Worm (Caenorhabditis elegans) whole organism, L1 larva: Measurements from ENCODE around the gene npr-10.

ENCODE experiments used
- Y116A8C.19 ChIP-seq: sonication (generic microtip); optimal IDR thresholded peaks from 2 replicates; lab custom pipeline; 2016; ENCODE audit warnings: missing compliant biosample characterization, missing genetic modification characterization, borderline replicate concordance
- aha-1 ChIP-seq: fragments of 150-350 bp; optimal IDR thresholded peaks from 2 replicates; lab custom pipeline; 2014; ENCODE audit warnings: missing biosample characterization, missing genetic modification characterization
- ama-1 ChIP-seq: fragments of 150-350 bp; optimal IDR thresholded peaks from 2 replicates; lab custom pipeline; 2014
- blmp-1 ChIP-seq: fragments of 150-350 bp; optimal IDR thresholded peaks from 2 replicates; lab custom pipeline; 2014; ENCODE audit warnings: missing biosample characterization, missing genetic modification characterization
- ceh-63 ChIP-seq: fragments of 200-800 bp; sonication (Bioruptor generic); optimal IDR thresholded peaks from 2 replicates; lab custom pipeline; 2018; ENCODE audit warnings: mild to moderate bottlenecking, missing genetic modification characterization, missing compliant biosample characterization
- ceh-8 ChIP-seq: fragments of 200-800 bp; sonication (Bioruptor generic); optimal IDR thresholded peaks from 2 replicates; lab custom pipeline; 2018; ENCODE audit warnings: mild to moderate bottlenecking, missing genetic modification characterization, moderate library complexity, missing compliant biosample characterization
- ceh-82 ChIP-seq, 3 experiments: fragments of 150-350 bp in 1 of 3; sonication (generic microtip) in 2 of 3; optimal IDR thresholded peaks; 2 replicates each; lab custom pipeline; 2014 to 2017; ENCODE audit warnings: missing biosample characterization in 3 of 3, missing genetic modification characterization in 3 of 3
- ceh-88 ChIP-seq: fragments of 200-800 bp; sonication (Bioruptor generic); IDR thresholded peaks from 2 replicates; pipeline ENCODE4 v1.3.6; 2022; ENCODE audit warnings: missing genetic modification characterization, missing compliant biosample characterization
- ceh-90 ChIP-seq: sonication (generic microtip); optimal IDR thresholded peaks from 2 replicates; lab custom pipeline; 2016; ENCODE audit warnings: missing genetic modification characterization, missing compliant biosample characterization
- dpl-1 ChIP-seq, 3 experiments: fragments of 150-350 bp in 2 of 3; sonication (generic microtip) in 1 of 3; optimal IDR thresholded peaks; 2 replicates each; lab custom pipeline; 2014 to 2017; ENCODE audit warnings: missing biosample characterization in 3 of 3, missing genetic modification characterization in 3 of 3, missing genetic modification reagents in 3 of 3
- efl-1 ChIP-seq, 4 experiments: fragments of 150-350 bp; optimal IDR thresholded peaks in 3 of 4; peaks in 1 of 4; 1 replicate in 1 of 4; 2 replicates in 3 of 4; lab custom pipeline; 2014; ENCODE audit warnings: missing biosample characterization in 2 of 4, missing genetic modification characterization in 2 of 4, missing genetic modification reagents in 2 of 4
- egl-27 ChIP-seq, 2 experiments: fragments of 150-350 bp in 1 of 2; sonication (generic microtip); optimal IDR thresholded peaks; 3 replicates each; lab custom pipeline; 2017 to 2018; ENCODE audit warnings: missing biosample characterization in 2 of 2, missing genetic modification characterization in 2 of 2, missing genetic modification reagents in 2 of 2
- elt-3 ChIP-seq, 6 experiments: fragments of 150-350 bp in 1 of 6; sonication (generic microtip); optimal IDR thresholded peaks; 2 replicates each; lab custom pipeline; 2017 to 2018; ENCODE audit warnings: missing biosample characterization in 6 of 6, missing genetic modification characterization in 6 of 6, inconsistent platforms in 1 of 6
- ets-5 ChIP-seq: fragments of 200-800 bp; sonication (Bioruptor generic); IDR thresholded peaks from 2 replicates; pipeline ENCODE4 v1.3.6; 2022; ENCODE audit warnings: missing genetic modification characterization, missing compliant biosample characterization
- fkh-10 ChIP-seq: sonication (generic microtip); optimal IDR thresholded peaks from 2 replicates; lab custom pipeline; 2017; ENCODE audit warnings: missing biosample characterization, missing genetic modification reagents, missing genetic modification characterization
- fkh-4 ChIP-seq: sonication (generic microtip); optimal IDR thresholded peaks from 2 replicates; lab custom pipeline; 2016; ENCODE audit warnings: missing compliant biosample characterization, missing genetic modification characterization, borderline replicate concordance
- grh-1 ChIP-seq: fragments of 200-800 bp; sonication (Bioruptor generic); IDR thresholded peaks from 2 replicates; pipeline ENCODE4 v1.3.6; 2022; ENCODE audit warnings: missing genetic modification reagents, missing genetic modification characterization, missing compliant biosample characterization
- hlh-4 ChIP-seq: sonication (generic microtip); optimal IDR thresholded peaks from 2 replicates; lab custom pipeline; 2016; ENCODE audit warnings: mild to moderate bottlenecking, missing genetic modification characterization, missing compliant biosample characterization
- irx-1 ChIP-seq: sonication (generic microtip); optimal IDR thresholded peaks from 2 replicates; lab custom pipeline; 2016; ENCODE audit warnings: missing genetic modification characterization, missing compliant biosample characterization
- jun-1 ChIP-seq: fragments of 150-350 bp; optimal IDR thresholded peaks from 2 replicates; lab custom pipeline; 2014; ENCODE audit warnings: missing biosample characterization, missing genetic modification reagents, missing genetic modification characterization
- lin-14 ChIP-seq: fragments of 200-800 bp; sonication (Bioruptor generic); optimal IDR thresholded peaks from 2 replicates; lab custom pipeline; 2018; ENCODE audit warnings: mild to moderate bottlenecking, missing genetic modification characterization, moderate library complexity, missing compliant biosample characterization
- lin-35 ChIP-seq, 2 experiments: fragments of 150-350 bp; optimal IDR thresholded peaks; 2 replicates each; lab custom pipeline; 2014; ENCODE audit warnings: missing biosample characterization in 2 of 2, missing genetic modification characterization in 2 of 2, missing genetic modification reagents in 2 of 2
- lin-39 ChIP-seq: fragments of 150-350 bp; optimal IDR thresholded peaks from 2 replicates; lab custom pipeline; 2014; ENCODE audit warnings: missing biosample characterization, missing genetic modification reagents, missing genetic modification characterization
- lsy-2 ChIP-seq, 2 experiments: fragments of 150-350 bp; optimal IDR thresholded peaks; 2 replicates each; lab custom pipeline; 2014; ENCODE audit warnings: missing biosample characterization in 2 of 2, missing genetic modification characterization in 2 of 2
- mdl-1 ChIP-seq, 2 experiments: fragments of 150-350 bp; optimal IDR thresholded peaks; 2 replicates each; lab custom pipeline; 2014 to 2017; ENCODE audit warnings: missing biosample characterization in 2 of 2, missing genetic modification characterization in 2 of 2, inconsistent platforms in 1 of 2
- mef-2 ChIP-seq: fragments of 150-350 bp; optimal IDR thresholded peaks from 2 replicates; lab custom pipeline; 2014; ENCODE audit warnings: missing biosample characterization, missing genetic modification characterization
- mep-1 ChIP-seq: fragments of 150-350 bp; optimal IDR thresholded peaks from 2 replicates; lab custom pipeline; 2014; ENCODE audit warnings: missing biosample characterization, missing genetic modification characterization
- nhr-12 ChIP-seq: sonication (generic microtip); optimal IDR thresholded peaks from 2 replicates; lab custom pipeline; 2017; ENCODE audit warnings: missing biosample characterization, missing genetic modification characterization
- nhr-19 ChIP-seq: fragments of 200-800 bp; sonication (Bioruptor generic); conservative IDR thresholded peaks from 2 replicates; pipeline ENCODE4 v1.3.6; 2022; ENCODE audit warnings: missing genetic modification characterization, missing compliant biosample characterization
- nhr-20 ChIP-seq: sonication (generic microtip); optimal IDR thresholded peaks from 2 replicates; lab custom pipeline; 2016; ENCODE audit warnings: mild to moderate bottlenecking, missing genetic modification characterization, missing compliant biosample characterization
- nhr-237 ChIP-seq: fragments of 150-350 bp; optimal IDR thresholded peaks from 2 replicates; lab custom pipeline; 2014; ENCODE audit warnings: missing biosample characterization, missing genetic modification characterization
- nhr-71 ChIP-seq: sonication (generic microtip); optimal IDR thresholded peaks from 2 replicates; lab custom pipeline; 2016; ENCODE audit warnings: mild to moderate bottlenecking, missing genetic modification characterization, moderate library complexity, missing compliant biosample characterization
- nhr-77 ChIP-seq: fragments of 150-350 bp; optimal IDR thresholded peaks from 2 replicates; lab custom pipeline; 2014; ENCODE audit warnings: missing biosample characterization, missing genetic modification characterization
- nhr-84 ChIP-seq: sonication (generic microtip); optimal IDR thresholded peaks from 2 replicates; lab custom pipeline; 2017; ENCODE audit warnings: missing biosample characterization, missing genetic modification characterization
- nhr-85 ChIP-seq: sonication (generic microtip); peaks from one replicate; lab custom pipeline; 2016; ENCODE audit warnings: missing genetic modification characterization, inconsistent platforms, missing compliant biosample characterization
- nhr-90 ChIP-seq: sonication (generic microtip); optimal IDR thresholded peaks from 2 replicates; lab custom pipeline; 2016; ENCODE audit warnings: mild to moderate bottlenecking, missing genetic modification characterization, missing compliant biosample characterization; ENCODE audit not compliant: poor library complexity
- skn-1 ChIP-seq: fragments of 150-350 bp; optimal IDR thresholded peaks from 2 replicates; lab custom pipeline; 2014; ENCODE audit warnings: missing biosample characterization, missing genetic modification characterization
- snu-23 ChIP-seq: sonication (generic microtip); optimal IDR thresholded peaks from 2 replicates; lab custom pipeline; 2016; ENCODE audit warnings: missing genetic modification characterization, missing compliant biosample characterization
- sox-4 ChIP-seq: sonication (generic microtip); optimal IDR thresholded peaks from 2 replicates; lab custom pipeline; 2016; ENCODE audit warnings: missing genetic modification characterization, missing compliant biosample characterization
- sptf-1 ChIP-seq: fragments of 150-350 bp; optimal IDR thresholded peaks from 2 replicates; lab custom pipeline; 2014; ENCODE audit warnings: missing biosample characterization, missing genetic modification characterization
- unc-62 ChIP-seq: fragments of 150-350 bp; optimal IDR thresholded peaks from 2 replicates; lab custom pipeline; 2014; ENCODE audit warnings: missing biosample characterization, missing genetic modification reagents, missing genetic modification characterization
- vab-15 ChIP-seq: sonication (generic microtip); optimal IDR thresholded peaks from 2 replicates; lab custom pipeline; 2017; ENCODE audit warnings: missing genotype, mild to moderate bottlenecking, missing genetic modification characterization, missing compliant biosample characterization
- xbp-1 ChIP-seq: sonication (generic microtip); optimal IDR thresholded peaks from 2 replicates; lab custom pipeline; 2016; ENCODE audit warnings: missing genetic modification characterization, missing compliant biosample characterization
- zip-4 ChIP-seq: fragments of 200-800 bp; sonication (Bioruptor generic); optimal IDR thresholded peaks from 2 replicates; lab custom pipeline; 2018; ENCODE audit warnings: mild to moderate bottlenecking, missing genetic modification characterization, moderate library complexity, missing compliant biosample characterization
- ztf-11 ChIP-seq, 2 experiments: sonication (generic microtip); optimal IDR thresholded peaks; 2 replicates each; lab custom pipeline; 2016 to 2017; ENCODE audit warnings: missing genetic modification characterization in 2 of 2, missing biosample characterization in 1 of 2, missing compliant biosample characterization in 1 of 2
- ztf-4 ChIP-seq: fragments of 150-350 bp; optimal IDR thresholded peaks from 2 replicates; lab custom pipeline; 2014; ENCODE audit warnings: missing biosample characterization, missing genetic modification characterization

Gene npr-10

ce11 chrX:13007857-13008813 is 24.4 kb downstream of the npr-10 start, which contains the start of gene nhr-25 (continued):
- no peak for TF ChIP-seq efl-1 (optimal IDR thresholded peaks at IDR 0.05; lab: Kevin White, UChicago)
- TF ChIP-seq efl-1 (GFP tag; optimal IDR thresholded peaks at IDR 0.05 in 1 of 2; lab: Kevin White, UChicago) = peak in 1 of 2 experiments; percentile 51
- TF ChIP-seq lin-39 = no peak
- no peak for TF ChIP-seq sptf-1 (tag; lab: Kevin White, UChicago)
- peak; percentile 88 for TF ChIP-seq blmp-1
- no peak for TF ChIP-seq ztf-11 (tag; optimal IDR thresholded peaks at IDR 0.05; lab: Kevin White, UChicago)
- no peak for TF ChIP-seq aha-1
- no peak for TF ChIP-seq dpl-1 (GFP tag; optimal IDR thresholded peaks at IDR 0.05; lab: Kevin White, UChicago)
- no peak for TF ChIP-seq ceh-90 (tag; lab: Kevin White, UChicago)
- TF ChIP-seq irx-1 = peak; percentile 17
- TF ChIP-seq nhr-237 = no peak
- TF ChIP-seq ama-1 (lab: Kevin White, UChicago) = no peak
- TF ChIP-seq skn-1 (tag; lab: Kevin White, UChicago) = no peak
- no peak for TF ChIP-seq ceh-88 (GFP tag; lab: Robert Waterston, UW)
- no peak for TF ChIP-seq sox-4 (tag; lab: Kevin White, UChicago)
- no peak for TF ChIP-seq fkh-10 (GFP tag; lab: Kevin White, UChicago)
- no peak for TF ChIP-seq mef-2 (tag; lab: Kevin White, UChicago)
- TF ChIP-seq egl-27 (tag; optimal IDR thresholded peaks at IDR 0.05; lab: Kevin White, UChicago) = no peak
- TF ChIP-seq ets-5 (GFP tag; lab: Robert Waterston, UW) = no peak
- TF ChIP-seq jun-1 (tag; lab: Kevin White, UChicago) = no peak
- TF ChIP-seq zip-4 (GFP tag; lab: Kevin White, UChicago) = no peak
- TF ChIP-seq lin-35 (GFP tag; optimal IDR thresholded peaks at IDR 0.05; lab: Kevin White, UChicago) = no peak
- TF ChIP-seq xbp-1 (tag; lab: Kevin White, UChicago) = no peak
- TF ChIP-seq nhr-84 = no peak
- TF ChIP-seq nhr-19 = peak; percentile 22; the same call in 1 of the 2 replicates
- TF ChIP-seq lsy-2 (tag; optimal IDR thresholded peaks at IDR 0.05; lab: Kevin White, UChicago) = peak in 1 of 2 experiments; percentile 13
- TF ChIP-seq ceh-8 (GFP tag; lab: Kevin White, UChicago) = no peak
- TF ChIP-seq nhr-90 = peak; percentile 55
- TF ChIP-seq nhr-77 (tag; lab: Kevin White, UChicago) = no peak
- TF ChIP-seq fkh-4 = no peak
- no peak for TF ChIP-seq vab-15 (tag; lab: Kevin White, UChicago)
- TF ChIP-seq ceh-82 (tag; optimal IDR thresholded peaks at IDR 0.05; lab: Kevin White, UChicago) = no peak
- TF ChIP-seq nhr-20 (tag; lab: Kevin White, UChicago) = peak; percentile 73
- peak; percentile 68 for TF ChIP-seq grh-1
- TF ChIP-seq ceh-63 = no peak

DNA sequence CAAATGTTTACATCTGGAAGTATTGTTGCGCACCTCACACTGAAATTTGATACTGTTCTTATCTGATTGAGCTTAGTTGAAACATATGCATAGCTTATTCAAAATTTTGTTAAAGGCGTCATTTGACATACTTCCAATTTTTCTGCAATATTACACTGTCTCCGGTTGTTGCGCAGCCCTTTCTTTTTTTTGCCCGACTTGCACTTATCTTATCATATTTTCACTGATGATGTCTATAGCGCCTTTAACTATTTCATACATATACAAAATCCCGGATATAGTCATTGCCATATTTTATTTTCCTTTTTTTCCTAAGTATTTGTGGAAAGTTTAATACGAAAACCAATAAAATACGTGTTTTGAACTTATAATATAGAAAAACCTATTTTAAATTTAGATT is 25.8 kb downstream of the npr-10 start:
- TF ChIP-seq grh-1 = peak; percentile 4; the same call in 1 of the 2 replicates
- no peak for TF ChIP-seq fkh-4
- TF ChIP-seq unc-62 (GFP tag; lab: Kevin White, UChicago) = no peak
- peak; percentile 59 for TF ChIP-seq blmp-1
- TF ChIP-seq lin-35 (GFP tag; optimal IDR thresholded peaks at IDR 0.05; lab: Kevin White, UChicago) = no peak
- peak in 1 of 6 experiments; percentile 41 for TF ChIP-seq elt-3 (tag; optimal IDR thresholded peaks at IDR 0.05; lab: Kevin White, UChicago)
- TF ChIP-seq hlh-4 (tag; lab: Kevin White, UChicago) = no peak
- no peak for TF ChIP-seq mep-1 (tag; lab: Kevin White, UChicago)
- TF ChIP-seq, all 84 proteins: peak for 3

DNA sequence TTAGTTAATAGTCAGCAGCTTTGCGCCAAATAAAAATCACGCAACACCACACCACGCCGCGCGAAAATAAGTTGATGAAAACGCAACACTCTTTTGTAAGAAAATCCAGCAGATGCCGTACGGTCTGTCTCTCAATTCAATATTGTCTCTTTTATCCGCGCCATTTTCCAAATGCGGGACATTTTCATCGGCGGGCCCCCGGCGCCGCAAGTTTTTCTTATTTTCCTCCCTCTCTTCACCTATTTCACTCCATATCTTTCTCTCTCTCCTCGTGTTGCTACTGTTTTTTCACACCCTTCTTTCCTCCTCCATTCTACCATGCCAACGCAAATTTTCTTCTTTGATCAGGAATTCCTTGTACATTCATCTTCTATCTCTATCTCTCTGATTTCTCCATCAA is 26.2 kb downstream of the npr-10 start:
- TF ChIP-seq nhr-85 (peak; percentile 89), mef-2 (tag; lab: Kevin White, UChicago) (no peak), nhr-20 (tag; lab: Kevin White, UChicago) (peak; percentile 37), nhr-90 (peak; percentile 11), mdl-1 (tag; optimal IDR thresholded peaks at IDR 0.05; lab: Kevin White, UChicago) (peak in 1 of 2 experiments; percentile 22), Y116A8C.19 (no peak), nhr-12 (no peak), snu-23 (GFP tag; lab: Kevin White, UChicago) (peak; percentile 42), blmp-1 (peak; percentile 71), ztf-4 (tag; lab: Kevin White, UChicago) (no peak), grh-1 (peak; percentile 14; the same call in 1 of the 2 replicates), nhr-71 (tag; lab: Kevin White, UChicago) (peak; percentile 34), lin-14 (GFP tag; lab: Kevin White, UChicago) (peak; percentile 55), nhr-237 (no peak)
- TF ChIP-seq, all 84 proteins: peak for 9
